Worm (Caenorhabditis elegans): ENCODE data around the gene pes-10.

pes-10 gene

ce11 chrII:12865604-12866003 is 18.0 kb upstream of the pes-10 start, which contains the start of gene snf-5:
Gene snf-5 (minus strand): TSS chrII:12865785.
- TF ChIP-seq nhr-237 (tag; optimal IDR thresholded peaks at IDR 0.05) (no peak), daf-12 (tag; optimal IDR thresholded peaks at IDR 0.05) (no peak), elt-2 (tag; optimal IDR thresholded peaks at IDR 0.05) (no peak), ztf-4 (tag; optimal IDR thresholded peaks at IDR 0.05) (no peak), egl-5 (tag; optimal IDR thresholded peaks at IDR 0.05) (no peak), nhr-25 (tag; optimal IDR thresholded peaks at IDR 0.05) (no peak), R02D3.7 (tag; optimal IDR thresholded peaks at IDR 0.05) (no peak), lin-15B (tag; optimal IDR thresholded peaks at IDR 0.05) (no peak), mml-1 (tag; optimal IDR thresholded peaks at IDR 0.05) (no peak)

ce11 chrII:12855900-12856299 is 8.3 kb upstream of the pes-10 start, which contains the start of gene Y46G5A.29:
Gene Y46G5A.29 (plus strand): TSS chrII:12856200.
- TF ChIP-seq lsy-12 (tag; optimal IDR thresholded peaks at IDR 0.05): no peak
- TF ChIP-seq ama-1 (optimal IDR thresholded peaks at IDR 0.05): no peak
- TF ChIP-seq ceh-28 (tag; optimal IDR thresholded peaks at IDR 0.05): no peak
- no peak for TF ChIP-seq ZK546.5 (tag; optimal IDR thresholded peaks at IDR 0.05)
- no peak for TF ChIP-seq ceh-82 (tag; optimal IDR thresholded peaks at IDR 0.05)
- TF ChIP-seq nhr-12 (tag; optimal IDR thresholded peaks at IDR 0.05): no peak
- no peak for TF ChIP-seq nhr-237 (tag; optimal IDR thresholded peaks at IDR 0.05)
- no peak for TF ChIP-seq fkh-2 (tag; optimal IDR thresholded peaks at IDR 0.05)
- TF ChIP-seq elt-1 (tag; optimal IDR thresholded peaks at IDR 0.05): no peak
- TF ChIP-seq nhr-76 (tag; optimal IDR thresholded peaks at IDR 0.05): no peak
- no peak for TF ChIP-seq nhr-25 (tag; optimal IDR thresholded peaks at IDR 0.05)
- no peak for TF ChIP-seq mdl-1 (tag; optimal IDR thresholded peaks at IDR 0.05)
- no peak for TF ChIP-seq hmg-11 (tag; optimal IDR thresholded peaks at IDR 0.05)
- no peak for TF ChIP-seq nhr-77 (tag; optimal IDR thresholded peaks at IDR 0.05)
- no peak for TF ChIP-seq fos-1 (tag; optimal IDR thresholded peaks at IDR 0.05)
- no peak for TF ChIP-seq tbx-2 (tag; optimal IDR thresholded peaks at IDR 0.05)
- no peak for TF ChIP-seq nhr-28 (tag; optimal IDR thresholded peaks at IDR 0.05)
- TF ChIP-seq nhr-11 (tag; optimal IDR thresholded peaks at IDR 0.05): no peak
- no peak for TF ChIP-seq sea-2 (GFP tag; optimal IDR thresholded peaks at IDR 0.05)

ce11 chrII:12850129-12850528 is 2.5 kb upstream of the pes-10 start, which contains the start of gene Y46G5A.28:
Gene Y46G5A.28 (plus strand): TSS chrII:12850429.
- no peak for TF ChIP-seq aly-2 (tag; optimal IDR thresholded peaks at IDR 0.05)
- TF ChIP-seq ztf-11 (tag; optimal IDR thresholded peaks at IDR 0.05): no peak
- TF ChIP-seq pqm-1 (tag; optimal IDR thresholded peaks at IDR 0.05): no peak
- no peak for TF ChIP-seq lin-39 (tag; optimal IDR thresholded peaks at IDR 0.05)
- no peak for TF ChIP-seq ceh-9 (tag; optimal IDR thresholded peaks at IDR 0.05)
- TF ChIP-seq skn-1 (tag; optimal IDR thresholded peaks at IDR 0.05): no peak
- no peak for TF ChIP-seq mml-1 (tag; optimal IDR thresholded peaks at IDR 0.05)
- TF ChIP-seq nhr-25 (tag; optimal IDR thresholded peaks at IDR 0.05): no peak
- TF ChIP-seq fkh-10 (GFP tag; optimal IDR thresholded peaks at IDR 0.05): no peak
- TF ChIP-seq eor-1 (tag; optimal IDR thresholded peaks at IDR 0.05): no peak
- no peak for TF ChIP-seq pha-4 (tag; optimal IDR thresholded peaks at IDR 0.05)
- TF ChIP-seq ceh-82 (tag; optimal IDR thresholded peaks at IDR 0.05): no peak
- TF ChIP-seq lsy-12 (tag; optimal IDR thresholded peaks at IDR 0.05): no peak
- TF ChIP-seq ztf-4 (tag; optimal IDR thresholded peaks at IDR 0.05): no peak
- TF ChIP-seq lin-15B (tag; optimal IDR thresholded peaks at IDR 0.05): no peak
- TF ChIP-seq egl-27 (tag; optimal IDR thresholded peaks at IDR 0.05): no peak

- TF ChIP-seq elt-2 (tag; optimal IDR thresholded peaks at IDR 0.05) (no peak), elt-3 (tag; optimal IDR thresholded peaks at IDR 0.05) (no peak), nhr-12 (tag; optimal IDR thresholded peaks at IDR 0.05) (no peak), ZK546.5 (tag; optimal IDR thresholded peaks at IDR 0.05) (no peak), ztf-11 (tag; optimal IDR thresholded peaks at IDR 0.05) (no peak), nhr-77 (tag; optimal IDR thresholded peaks at IDR 0.05) (no peak), nhr-23 (tag; optimal IDR thresholded peaks at IDR 0.05) (no peak), nhr-43 (tag; optimal IDR thresholded peaks at IDR 0.05; ENCODE audit: poor library complexity, severe bottlenecking) (no peak), unc-62 (GFP tag; optimal IDR thresholded peaks at IDR 0.05) (no peak), zag-1 (tag; optimal IDR thresholded peaks at IDR 0.05) (no peak), egl-5 (tag; optimal IDR thresholded peaks at IDR 0.05) (no peak), fkh-2 (tag; optimal IDR thresholded peaks at IDR 0.05) (no peak), ceh-28 (tag; optimal IDR thresholded peaks at IDR 0.05) (no peak)
Observed at ce11 chrII:12840057-12840456, 7.6 kb downstream of the pes-10 start, which contains the start of gene lgc-35. Gene lgc-35 (minus strand): TSS chrII:12840157.
